Fruit fly (Drosophila melanogaster) whole organism, adult: ENCODE measurements around the gene Bx42.

ENCODE experiments used
- CG7045 ChIP-seq: fragments of 200-800 bp; sonication (Bioruptor generic); optimal IDR thresholded peaks from 2 replicates; lab custom pipeline; 2017; ENCODE audit warnings: missing biosample characterization, mild to moderate bottlenecking, missing genetic modification characterization
- Mnt ChIP-seq: fragments of 200-800 bp; sonication (Bioruptor generic); optimal IDR thresholded peaks from 2 replicates; lab custom pipeline; 2016; ENCODE audit warnings: missing biosample characterization, mild to moderate bottlenecking, missing genetic modification characterization
- cic ChIP-seq: fragments of 200-800 bp; sonication (Bioruptor generic); optimal IDR thresholded peaks from 2 replicates; lab custom pipeline; 2017; ENCODE audit warnings: missing biosample characterization, mild to moderate bottlenecking, missing genetic modification characterization, moderate library complexity
- kay ChIP-seq: fragments of 200-800 bp; sonication (Bioruptor generic); peaks from one replicate; lab custom pipeline; 2016; ENCODE audit warnings: missing biosample characterization, missing genetic modification characterization, borderline replicate concordance
- ovo ChIP-seq: fragments of 200-800 bp; sonication (Bioruptor generic); optimal IDR thresholded peaks from 2 replicates; lab custom pipeline; 2016; ENCODE audit warnings: missing biosample characterization, missing genetic modification characterization

DNA sequence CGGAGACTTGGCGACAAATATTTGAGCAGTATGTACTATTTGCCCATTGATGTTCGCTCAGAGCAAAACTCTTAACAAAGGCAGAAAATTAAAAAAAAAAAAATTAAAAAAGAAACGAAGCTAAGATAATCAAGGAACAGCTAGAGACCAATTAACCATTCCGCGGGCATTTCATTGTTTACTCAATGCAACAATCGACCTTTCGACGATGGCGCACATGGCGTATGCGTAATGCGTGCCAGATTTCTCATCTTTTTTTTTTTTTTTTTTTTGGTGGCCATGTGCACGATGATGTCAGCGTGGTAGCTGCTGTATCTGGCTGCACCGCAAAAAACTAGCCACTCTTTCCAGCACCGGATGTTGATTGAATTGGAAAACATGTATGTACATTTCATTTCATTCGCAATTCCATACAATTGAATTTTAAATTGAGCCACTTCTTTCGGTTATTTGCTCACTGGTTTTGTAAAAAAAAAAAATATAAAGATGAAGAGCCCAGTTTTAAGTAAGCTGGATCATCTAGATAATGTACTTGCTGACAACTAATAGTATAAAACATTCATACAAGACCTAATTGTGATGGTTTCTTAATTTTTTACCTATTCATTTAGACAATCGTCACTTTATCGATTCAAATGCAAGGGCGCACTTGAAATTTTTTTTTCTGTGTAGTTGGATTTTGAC is 30.6 kb downstream of the Bx42 start:
- TF ChIP-seq kay (GFP tag; lab: Kevin White, UChicago) (peak; percentile 33), Mnt (GFP tag; lab: Kevin White, UChicago) (peak; percentile 25), CG7045 (no peak), cic (GFP tag; lab: Kevin White, UChicago) (no peak), ovo (GFP tag; lab: Kevin White, UChicago) (no peak)
